Worm (Caenorhabditis elegans): ENCODE measurements around the gene mrpl-11.

The mrpl-11 gene

DNA sequence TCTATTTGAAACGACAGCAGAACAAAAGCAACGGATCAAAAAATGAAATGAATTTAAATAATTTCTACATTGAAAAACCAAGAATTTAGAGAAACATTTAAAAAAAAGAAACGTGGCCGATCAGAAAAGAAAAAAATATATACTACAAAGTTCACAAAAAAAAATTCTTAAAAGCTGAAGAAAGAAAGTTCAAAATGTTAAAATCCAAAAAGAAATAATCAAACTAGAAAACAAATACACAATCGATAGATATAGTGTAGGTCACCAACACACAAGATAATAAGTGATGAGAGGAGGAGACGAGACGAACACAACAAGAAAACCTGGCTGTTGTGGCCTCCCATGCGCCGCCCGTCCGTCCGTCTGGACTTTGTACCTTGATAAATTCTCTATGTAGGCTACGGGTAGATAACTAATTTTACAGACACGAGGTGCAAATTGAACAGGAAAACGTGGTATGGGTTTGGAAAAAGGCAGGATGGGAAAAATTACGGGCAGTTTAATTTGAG is 29.0 kb upstream of the mrpl-11 start, which contains the start of gene hadb-1 (continued):
- TF ChIP-seq ceh-16 (tag; optimal IDR thresholded peaks at IDR 0.05) (no peak), nhr-67 (tag; optimal IDR thresholded peaks at IDR 0.05) (no peak), nhr-76 (tag; optimal IDR thresholded peaks at IDR 0.05) (no peak), tbx-2 (tag; optimal IDR thresholded peaks at IDR 0.05) (no peak), skn-1 (tag; optimal IDR thresholded peaks at IDR 0.05) (no peak), jun-1 (tag; optimal IDR thresholded peaks at IDR 0.05) (no peak)

DNA sequence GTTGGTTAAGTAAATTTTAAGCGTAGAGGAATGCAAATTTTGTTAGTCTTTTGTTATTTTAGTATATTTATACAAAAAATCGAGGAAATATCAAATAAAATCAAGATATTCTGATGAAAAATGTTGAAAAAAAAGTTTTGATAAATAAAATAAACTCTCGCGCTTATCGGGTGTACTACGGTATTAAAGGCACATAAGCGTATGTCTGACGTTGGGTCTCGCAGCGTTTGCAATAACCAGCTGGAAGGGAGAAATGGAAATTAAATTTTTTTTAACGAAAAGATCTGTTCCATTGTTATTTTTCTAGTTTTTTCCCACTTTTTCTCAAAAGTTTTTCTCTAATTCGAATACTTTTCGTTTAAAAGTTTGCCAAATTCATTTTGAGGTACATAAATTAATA is 28.3 kb upstream of the mrpl-11 start:
- TF ChIP-seq ceh-28 (tag; optimal IDR thresholded peaks at IDR 0.05) (no peak), nhr-67 (tag; optimal IDR thresholded peaks at IDR 0.05) (no peak), aly-2 (tag; optimal IDR thresholded peaks at IDR 0.05) (no peak), egl-27 (tag; optimal IDR thresholded peaks at IDR 0.05) (no peak), nfya-1 (tag; optimal IDR thresholded peaks at IDR 0.05; ENCODE audit: insufficient read depth) (no peak), nhr-11 (tag; optimal IDR thresholded peaks at IDR 0.05) (no peak), fos-1 (tag; optimal IDR thresholded peaks at IDR 0.05) (no peak), eor-1 (tag; optimal IDR thresholded peaks at IDR 0.05) (no peak), zag-1 (tag; optimal IDR thresholded peaks at IDR 0.05) (no peak), ztf-4 (tag; optimal IDR thresholded peaks at IDR 0.05) (no peak), ztf-11 (tag; optimal IDR thresholded peaks at IDR 0.05) (no peak), elt-1 (tag; optimal IDR thresholded peaks at IDR 0.05) (no peak), nhr-12 (tag; optimal IDR thresholded peaks at IDR 0.05) (no peak), tbx-2 (tag; optimal IDR thresholded peaks at IDR 0.05) (no peak), sea-2 (GFP tag; optimal IDR thresholded peaks at IDR 0.05) (no peak), nhr-28 (tag; optimal IDR thresholded peaks at IDR 0.05) (no peak), R02D3.7 (tag; optimal IDR thresholded peaks at IDR 0.05) (no peak), ceh-9 (tag; optimal IDR thresholded peaks at IDR 0.05) (no peak), nhr-237 (tag; optimal IDR thresholded peaks at IDR 0.05) (no peak), ZK546.5 (tag; optimal IDR thresholded peaks at IDR 0.05) (no peak)

ce11 chrIII:8689655-8690054 is 27.8 kb upstream of the mrpl-11 start, which contains the start of gene B0303.4:
B0303.4 (plus strand) TSS chrIII:8689850.
- TF ChIP-seq jun-1 (tag; optimal IDR thresholded peaks at IDR 0.05) (no peak), nhr-12 (tag; optimal IDR thresholded peaks at IDR 0.05) (no peak), nhr-11 (tag; optimal IDR thresholded peaks at IDR 0.05) (no peak), nhr-23 (tag; optimal IDR thresholded peaks at IDR 0.05) (peak; percentile 34), elt-1 (tag; optimal IDR thresholded peaks at IDR 0.05) (no peak), eor-1 (tag; optimal IDR thresholded peaks at IDR 0.05) (no peak), nfya-1 (tag; optimal IDR thresholded peaks at IDR 0.05; ENCODE audit: insufficient read depth) (peak; percentile 77), nhr-67 (tag; optimal IDR thresholded peaks at IDR 0.05) (no peak), mdl-1 (tag; optimal IDR thresholded peaks at IDR 0.05) (no peak), snpc-4 (tag; optimal IDR thresholded peaks at IDR 0.05) (peak; percentile 66), ceh-82 (tag; optimal IDR thresholded peaks at IDR 0.05) (no peak), nhr-43 (tag; optimal IDR thresholded peaks at IDR 0.05; ENCODE audit: poor library complexity, severe bottlenecking) (no peak), R02D3.7 (tag; optimal IDR thresholded peaks at IDR 0.05) (no peak), nhr-237 (tag; optimal IDR thresholded peaks at IDR 0.05) (no peak), skn-1 (tag; optimal IDR thresholded peaks at IDR 0.05) (peak; percentile 74), pqm-1 (tag; optimal IDR thresholded peaks at IDR 0.05) (peak; percentile 18), nhr-28 (tag; optimal IDR thresholded peaks at IDR 0.05) (no peak), unc-62 (GFP tag; optimal IDR thresholded peaks at IDR 0.05) (no peak), nhr-77 (tag; optimal IDR thresholded peaks at IDR 0.05) (no peak), lin-15B (tag; optimal IDR thresholded peaks at IDR 0.05) (peak; percentile 67), tbx-2 (tag; optimal IDR thresholded peaks at IDR 0.05) (no peak), pha-4 (tag; optimal IDR thresholded peaks at IDR 0.05) (peak; percentile 88), ceh-16 (tag; optimal IDR thresholded peaks at IDR 0.05) (no peak), unc-39 (tag; optimal IDR thresholded peaks at IDR 0.05) (no peak), zag-1 (tag; optimal IDR thresholded peaks at IDR 0.05) (no peak), nhr-25 (tag; optimal IDR thresholded peaks at IDR 0.05) (peak; percentile 10), fkh-10 (GFP tag; optimal IDR thresholded peaks at IDR 0.05) (no peak), elt-3 (tag; optimal IDR thresholded peaks at IDR 0.05) (no peak), daf-12 (tag; optimal IDR thresholded peaks at IDR 0.05) (no peak), ZK546.5 (tag; optimal IDR thresholded peaks at IDR 0.05) (no peak), aly-2 (tag; optimal IDR thresholded peaks at IDR 0.05) (no peak), mml-1 (tag; optimal IDR thresholded peaks at IDR 0.05) (no peak), fkh-2 (tag; optimal IDR thresholded peaks at IDR 0.05) (no peak), lin-39 (tag; optimal IDR thresholded peaks at IDR 0.05) (peak; percentile 40), fos-1 (tag; optimal IDR thresholded peaks at IDR 0.05) (no peak), hmg-11 (tag; optimal IDR thresholded peaks at IDR 0.05) (peak; percentile 55), ceh-9 (tag; optimal IDR thresholded peaks at IDR 0.05) (no peak), ztf-11 (tag; optimal IDR thresholded peaks at IDR 0.05) (no peak), nhr-76 (tag; optimal IDR thresholded peaks at IDR 0.05) (no peak), elt-2 (tag; optimal IDR thresholded peaks at IDR 0.05) (peak; percentile 30), ztf-4 (tag; optimal IDR thresholded peaks at IDR 0.05) (no peak), ceh-28 (tag; optimal IDR thresholded peaks at IDR 0.05) (peak; percentile 54), egl-5 (tag; optimal IDR thresholded peaks at IDR 0.05) (peak; percentile 49), ama-1 (optimal IDR thresholded peaks at IDR 0.05) (no peak), sea-2 (GFP tag; optimal IDR thresholded peaks at IDR 0.05) (no peak), lsy-12 (tag; optimal IDR thresholded peaks at IDR 0.05) (no peak)

Measured in whole organism, L3 larva.